Worm (Caenorhabditis elegans): ENCODE results near the gene ZK370.6.

DNA sequence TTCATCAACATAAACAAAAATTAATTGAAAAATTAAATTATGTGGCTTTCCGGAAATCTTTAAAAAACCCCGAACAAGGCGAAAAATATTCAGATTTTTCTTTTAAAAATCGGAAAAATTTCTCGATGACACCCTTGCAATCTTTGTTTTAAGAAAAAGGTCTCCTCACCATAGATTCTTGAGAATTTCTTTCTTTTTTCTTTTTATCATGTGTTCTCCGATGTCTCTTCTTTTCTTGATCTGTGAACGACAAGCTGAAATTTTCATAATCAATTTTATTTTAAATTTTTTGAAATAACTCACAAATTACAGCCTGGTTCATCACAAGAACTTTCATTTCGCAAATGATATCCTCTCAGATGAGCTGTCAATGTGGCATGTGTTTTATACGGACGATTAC is 47.6 kb upstream of the ZK370.6 start, which contains the start of the genes zfp-1 and F54F2.14:
- TF ChIP-seq ccch-3 (GFP tag; optimal IDR thresholded peaks at IDR 0.05) (no peak), tlf-1 (GFP tag; optimal IDR thresholded peaks at IDR 0.05) (no peak), unc-130 (GFP tag; optimal IDR thresholded peaks at IDR 0.05) (no peak), F57A8.1 (GFP tag; optimal IDR thresholded peaks at IDR 0.05) (no peak), nhr-120 (GFP tag; IDR thresholded peaks at IDR 0.05) (no peak), nhr-90 (tag; optimal IDR thresholded peaks at IDR 0.05) (no peak), mel-28 (tag; optimal IDR thresholded peaks at IDR 0.05; ENCODE audit: borderline replicate concordance) (no peak), ztf-28 (GFP tag; IDR thresholded peaks at IDR 0.05) (no peak)

All from whole organism, young adult.